Fruit fly (Drosophila melanogaster): ENCODE data around the gene Meltrin.
A peak's percentile ranks its signal among the peaks of the same experiment; 100 is the strongest.

Gene Meltrin

DNA sequence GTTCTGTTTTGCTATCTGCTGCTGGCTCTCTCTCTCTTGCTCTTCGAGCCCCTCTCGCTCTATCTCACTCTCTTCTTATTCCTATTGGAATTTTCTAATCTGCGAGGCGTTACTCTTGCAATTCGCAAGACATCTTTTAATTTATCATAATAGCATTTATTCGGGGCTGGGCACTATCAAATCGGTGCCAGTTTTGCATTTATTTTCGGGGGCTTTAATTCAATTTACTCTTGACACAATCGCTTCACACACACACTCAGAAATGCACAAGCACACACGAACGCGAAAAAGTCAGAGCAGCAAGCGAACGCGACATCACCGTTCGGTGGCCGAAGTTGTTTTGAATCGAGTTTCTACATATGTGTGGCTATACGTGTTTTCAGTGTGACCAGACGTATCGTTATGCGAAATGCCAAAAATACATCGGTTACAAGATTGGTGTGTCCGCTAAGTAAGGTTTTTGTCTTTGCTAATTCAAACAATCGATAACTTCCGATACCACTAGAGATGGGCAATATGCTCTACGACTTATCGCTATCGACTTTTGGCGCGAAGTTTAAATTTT lies at the start of gene Meltrin (continued):
- no peak for TF ChIP-seq Fer3 (tag; optimal IDR thresholded peaks at IDR 0.05)
- TF ChIP-seq CG11504 (tag; optimal IDR thresholded peaks at IDR 0.05) = peak; percentile 50
- no peak for TF ChIP-seq zen2 (GFP tag; IDR thresholded peaks at IDR 0.05; ENCODE audit: partially characterized antibody)
- peak; percentile 58 for TF ChIP-seq gcm2 (GFP tag; optimal IDR thresholded peaks at IDR 0.05)
- TF ChIP-seq ttk (GFP tag; IDR thresholded peaks at IDR 0.05) = no peak
- TF ChIP-seq Nf-YC (tag; optimal IDR thresholded peaks at IDR 0.05) = peak; percentile 79
- TF ChIP-seq crc (GFP tag; optimal IDR thresholded peaks at IDR 0.05) = no peak
- TF ChIP-seq CG7556 (GFP tag; optimal IDR thresholded peaks at IDR 0.05) = peak; percentile 22
- no peak for TF ChIP-seq CG1024 (GFP tag; IDR thresholded peaks at IDR 0.05)
- peak; percentile 0 for TF ChIP-seq CG7786 (GFP tag; optimal IDR thresholded peaks at IDR 0.05)
- peak in 1 of 2 experiments; percentile 53 for TF ChIP-seq eve (GFP tag; optimal IDR thresholded peaks at IDR 0.05)
- no peak for TF ChIP-seq fd3F (GFP tag; optimal IDR thresholded peaks at IDR 0.05)
- peak; percentile 4 for TF ChIP-seq Hsf (GFP tag; optimal IDR thresholded peaks at IDR 0.05)
- TF ChIP-seq Side (GFP tag; optimal IDR thresholded peaks at IDR 0.05) = peak; percentile 52
- TF ChIP-seq mirr (GFP tag; optimal IDR thresholded peaks at IDR 0.05) = peak; percentile 82
- peak; percentile 51 for TF ChIP-seq CG3281 (GFP tag; optimal IDR thresholded peaks at IDR 0.05)
- no peak for TF ChIP-seq dysf (GFP tag; IDR thresholded peaks at IDR 0.05)
- peak; percentile 77 for TF ChIP-seq CG17829 (tag; optimal IDR thresholded peaks at IDR 0.05)
- no peak for TF ChIP-seq hkb (optimal IDR thresholded peaks at IDR 0.05)
- TF ChIP-seq hkb (GFP tag; IDR thresholded peaks at IDR 0.05) = no peak
- TF ChIP-seq H2.0 (GFP tag; IDR thresholded peaks at IDR 0.05) = no peak
- peak; percentile 70 for TF ChIP-seq Myb (GFP tag; optimal IDR thresholded peaks at IDR 0.05)
- TF ChIP-seq Awh (GFP tag; IDR thresholded peaks at IDR 0.05) = no peak
- TF ChIP-seq Rx (GFP tag; IDR thresholded peaks at IDR 0.05) = no peak
- TF ChIP-seq ham (GFP tag; IDR thresholded peaks at IDR 0.05) = no peak
- no peak for TF ChIP-seq Tbp (GFP tag; optimal IDR thresholded peaks at IDR 0.05)
- no peak for TF ChIP-seq CG4730 (GFP tag; IDR thresholded peaks at IDR 0.05)
- no peak for TF ChIP-seq Dref (GFP tag; IDR thresholded peaks at IDR 0.05)
- TF ChIP-seq cwo (GFP tag; optimal IDR thresholded peaks at IDR 0.05) = peak; percentile 22
- peak; percentile 78 for TF ChIP-seq CG17568 (GFP tag; optimal IDR thresholded peaks at IDR 0.05)
- no peak for TF ChIP-seq CG9932 (GFP tag; IDR thresholded peaks at IDR 0.05)
- TF ChIP-seq CG31365 (tag; optimal IDR thresholded peaks at IDR 0.05) = peak; percentile 55
- peak; percentile 69 for TF ChIP-seq wek (GFP tag; optimal IDR thresholded peaks at IDR 0.05)
- TF ChIP-seq ac (GFP tag; optimal IDR thresholded peaks at IDR 0.05) = no peak
- peak; percentile 20 for TF ChIP-seq org-1 (GFP tag; optimal IDR thresholded peaks at IDR 0.05)
- no peak for TF ChIP-seq unc-4 (GFP tag; IDR thresholded peaks at IDR 0.05; ENCODE audit: partially characterized antibody)
- peak; percentile 56 for TF ChIP-seq CG18262 (tag; optimal IDR thresholded peaks at IDR 0.05)
- peak; percentile 3 for TF ChIP-seq Sin3A (optimal IDR thresholded peaks at IDR 0.05)
- peak; percentile 98 for TF ChIP-seq Elba2 (GFP tag; optimal IDR thresholded peaks at IDR 0.05)
- TF ChIP-seq kni (GFP tag; optimal IDR thresholded peaks at IDR 0.05) = peak; percentile 19
- peak; percentile 48 for TF ChIP-seq CHES-1-like (GFP tag; optimal IDR thresholded peaks at IDR 0.05)
- no peak for TF ChIP-seq CG13123 (GFP tag; optimal IDR thresholded peaks at IDR 0.05)
- no peak for TF ChIP-seq CG11247 (GFP tag; IDR thresholded peaks at IDR 0.05)
- TF ChIP-seq Atf-2 (GFP tag; optimal IDR thresholded peaks at IDR 0.05) = peak; percentile 29
- peak; percentile 54 for TF ChIP-seq vfl (GFP tag; optimal IDR thresholded peaks at IDR 0.05)
- no peak for TF ChIP-seq fd64A (GFP tag; optimal IDR thresholded peaks at IDR 0.05)
- no peak for TF ChIP-seq CG4820 (GFP tag; optimal IDR thresholded peaks at IDR 0.05)
- no peak for TF ChIP-seq fru (optimal IDR thresholded peaks at IDR 0.05)
- TF ChIP-seq wdn (GFP tag; IDR thresholded peaks at IDR 0.05) = no peak
- no peak for TF ChIP-seq CG7357 (GFP tag; IDR thresholded peaks at IDR 0.05)
- TF ChIP-seq CG30020 (tag; optimal IDR thresholded peaks at IDR 0.05) = peak; percentile 42
- TF ChIP-seq CG43689 (GFP tag; IDR thresholded peaks at IDR 0.05) = no peak
- TF ChIP-seq CG34376 (GFP tag; optimal IDR thresholded peaks at IDR 0.05) = peak; percentile 86

All from whole organism, embryonic.